Worm (Caenorhabditis elegans) whole organism, late embryonic: ENCODE results near the gene C38H2.3.

Source experiments
- C08G9.2 ChIP-seq: sonication (generic microtip); optimal IDR thresholded peaks from 2 replicates; lab custom pipeline; 2016; ENCODE audit warnings: mild to moderate bottlenecking, missing genetic modification characterization, moderate library complexity, missing compliant biosample characterization
- K09A11.1 ChIP-seq: sonication (generic microtip); optimal IDR thresholded peaks from 2 replicates; lab custom pipeline; 2017; ENCODE audit warnings: antibody characterized with exemption, mild to moderate bottlenecking, missing genetic modification characterization, missing compliant biosample characterization; ENCODE audit not compliant: insufficient read depth
- ceh-18 ChIP-seq: sonication (generic microtip); optimal IDR thresholded peaks from 2 replicates; lab custom pipeline; 2016; ENCODE audit warnings: missing genetic modification characterization, missing compliant biosample characterization
- ceh-2 ChIP-seq: sonication (generic microtip); optimal IDR thresholded peaks from 2 replicates; lab custom pipeline; 2016; ENCODE audit warnings: missing genotype, missing genetic modification characterization, missing compliant biosample characterization
- ceh-22 ChIP-seq: sonication (generic microtip); optimal IDR thresholded peaks from 2 replicates; lab custom pipeline; 2017; ENCODE audit warnings: missing biosample characterization, missing genetic modification characterization
- ceh-30 ChIP-seq: fragments of 150-350 bp; optimal IDR thresholded peaks from 2 replicates; lab custom pipeline; 2014; ENCODE audit warnings: missing biosample characterization, missing genetic modification characterization
- ceh-31 ChIP-seq: sonication (generic microtip); optimal IDR thresholded peaks from 2 replicates; lab custom pipeline; 2016; ENCODE audit warnings: missing genetic modification characterization, missing compliant biosample characterization
- ceh-34 ChIP-seq: sonication (generic microtip); optimal IDR thresholded peaks from 2 replicates; lab custom pipeline; 2016; ENCODE audit warnings: mild to moderate bottlenecking, missing genetic modification characterization, missing compliant biosample characterization
- ceh-45 ChIP-seq: fragments of 200-800 bp; sonication (Bioruptor generic); IDR thresholded peaks from 2 replicates; pipeline ENCODE4 v1.3.6; 2022; ENCODE audit warnings: missing genetic modification reagents, missing genetic modification characterization, missing compliant biosample characterization
- ceh-6 ChIP-seq: fragments of 200-800 bp; sonication (Bioruptor generic); optimal IDR thresholded peaks from 2 replicates; lab custom pipeline; 2018; ENCODE audit warnings: mild to moderate bottlenecking, missing genetic modification characterization, missing compliant biosample characterization
- ceh-9 ChIP-seq: sonication (generic microtip); optimal IDR thresholded peaks from 2 replicates; lab custom pipeline; 2016; ENCODE audit warnings: mild to moderate bottlenecking, missing genetic modification characterization, inconsistent platforms, missing compliant biosample characterization
- dmd-4 ChIP-seq: sonication (generic microtip); optimal IDR thresholded peaks from 2 replicates; lab custom pipeline; 2016; ENCODE audit warnings: borderline replicate concordance, missing genetic modification characterization, missing compliant biosample characterization
- dve-1 ChIP-seq: sonication (generic microtip); optimal IDR thresholded peaks from 2 replicates; lab custom pipeline; 2017; ENCODE audit warnings: antibody characterized with exemption, mild to moderate bottlenecking, missing genetic modification characterization, missing compliant biosample characterization
- elt-2 ChIP-seq: sonication (generic microtip); optimal IDR thresholded peaks from 2 replicates; lab custom pipeline; 2016; ENCODE audit warnings: missing genetic modification reagents, missing genetic modification characterization, missing compliant biosample characterization
- elt-4 ChIP-seq: sonication (generic microtip); optimal IDR thresholded peaks from 2 replicates; lab custom pipeline; 2016; ENCODE audit warnings: missing genetic modification characterization, missing compliant biosample characterization
- ets-4 ChIP-seq: sonication (generic microtip); optimal IDR thresholded peaks from 2 replicates; lab custom pipeline; 2016; ENCODE audit warnings: missing genetic modification characterization, missing compliant biosample characterization
- eyg-1 ChIP-seq: sonication (generic microtip); optimal IDR thresholded peaks from 2 replicates; lab custom pipeline; 2016; ENCODE audit warnings: missing genotype, missing genetic modification characterization, missing compliant biosample characterization
- hlh-13 ChIP-seq: fragments of 200-800 bp; sonication (Bioruptor generic); optimal IDR thresholded peaks from 2 replicates; lab custom pipeline; 2018; ENCODE audit warnings: mild to moderate bottlenecking, missing genetic modification characterization, missing compliant biosample characterization
- hlh-30 ChIP-seq: sonication (generic microtip); optimal IDR thresholded peaks from 2 replicates; lab custom pipeline; 2017; ENCODE audit warnings: antibody characterized with exemption, missing genetic modification characterization, missing compliant biosample characterization; ENCODE audit not compliant: insufficient read depth
- hlh-8 ChIP-seq: sonication (generic microtip); optimal IDR thresholded peaks from 2 replicates; lab custom pipeline; 2016; ENCODE audit warnings: missing genotype, missing genetic modification characterization, missing compliant biosample characterization
- lim-6 ChIP-seq: sonication (generic microtip); optimal IDR thresholded peaks from 2 replicates; lab custom pipeline; 2016; ENCODE audit warnings: missing genetic modification characterization, missing compliant biosample characterization
- mec-3 ChIP-seq: sonication (generic microtip); optimal IDR thresholded peaks from 2 replicates; lab custom pipeline; 2016; ENCODE audit warnings: borderline replicate concordance, missing genetic modification characterization, missing compliant biosample characterization
- nhr-232 ChIP-seq: sonication (generic microtip); optimal IDR thresholded peaks from 2 replicates; lab custom pipeline; 2016; ENCODE audit warnings: missing genetic modification characterization, missing compliant biosample characterization
- npax-4 ChIP-seq: sonication (generic microtip); optimal IDR thresholded peaks from 2 replicates; lab custom pipeline; 2016; ENCODE audit warnings: missing genetic modification characterization, missing compliant biosample characterization
- pag-3 ChIP-seq: sonication (generic microtip); optimal IDR thresholded peaks from 2 replicates; lab custom pipeline; 2016; ENCODE audit warnings: missing compliant biosample characterization, missing genetic modification characterization, borderline replicate concordance
- pqm-1 ChIP-seq: sonication (generic microtip); optimal IDR thresholded peaks from 2 replicates; lab custom pipeline; 2016; ENCODE audit warnings: missing genetic modification characterization, missing compliant biosample characterization
- ref-2 ChIP-seq: sonication (generic microtip); optimal IDR thresholded peaks from 2 replicates; lab custom pipeline; 2016; ENCODE audit warnings: missing genetic modification characterization, missing compliant biosample characterization
- tbx-2 ChIP-seq: sonication (generic microtip); optimal IDR thresholded peaks from 2 replicates; lab custom pipeline; 2016; ENCODE audit warnings: missing genetic modification characterization, missing compliant biosample characterization
- unc-3 ChIP-seq, 2 experiments: fragments of 200-800 bp in 1 of 2; sonication (Bioruptor generic) in 1 of 2; sonication (generic microtip) in 1 of 2; conservative IDR thresholded peaks in 1 of 2; optimal IDR thresholded peaks in 1 of 2; 2 replicates each; pipeline versions ENCODE4 v1.3.6 to Lab custom; 2016 to 2022; ENCODE audit warnings: missing compliant biosample characterization in 2 of 2, missing genetic modification characterization in 2 of 2, missing genetic modification reagents in 1 of 2
- unc-42 ChIP-seq: sonication (generic microtip); optimal IDR thresholded peaks from 2 replicates; lab custom pipeline; 2016; ENCODE audit warnings: missing genotype, missing genetic modification characterization, missing compliant biosample characterization
- unc-55 ChIP-seq: sonication (generic microtip); optimal IDR thresholded peaks from 2 replicates; lab custom pipeline; 2017; ENCODE audit warnings: missing biosample characterization, missing genetic modification reagents, missing genetic modification characterization
- zip-5 ChIP-seq: sonication (generic microtip); optimal IDR thresholded peaks from 2 replicates; lab custom pipeline; 2016; ENCODE audit warnings: missing genetic modification characterization, missing compliant biosample characterization
- ztf-16 ChIP-seq: sonication (generic microtip); optimal IDR thresholded peaks from 2 replicates; lab custom pipeline; 2017; ENCODE audit warnings: missing genetic modification characterization, missing compliant biosample characterization

The C38H2.3 gene

ce11 chrIII:10364656-10365055 is 21.7 kb downstream of the C38H2.3 start, which contains the start of gene tbc-8:
Gene tbc-8, plus strand, starts transcription at chrIII:10364956.
- TF ChIP-seq ceh-45 (GFP tag; lab: Robert Waterston, UW) (no peak), dmd-4 (tag; lab: Kevin White, UChicago) (no peak), hlh-13 (GFP tag; lab: Kevin White, UChicago) (no peak), hlh-8 (tag; lab: Kevin White, UChicago) (no peak), unc-3 (GFP tag; conservative IDR thresholded peaks at IDR 0.05; lab: Robert Waterston, UW) (no peak), unc-3 (tag; optimal IDR thresholded peaks at IDR 0.05; lab: Kevin White, UChicago) (no peak), C08G9.2 (tag; lab: Kevin White, UChicago) (no peak), ets-4 (tag; lab: Kevin White, UChicago) (no peak), ceh-2 (tag; lab: Kevin White, UChicago) (no peak), ceh-6 (GFP tag; lab: Kevin White, UChicago) (no peak), elt-2 (no peak), lim-6 (no peak), hlh-30 (tag; lab: Kevin White, UChicago) (no peak), ceh-31 (tag; lab: Kevin White, UChicago) (no peak), elt-4 (tag; lab: Kevin White, UChicago) (no peak), eyg-1 (tag; lab: Kevin White, UChicago) (no peak), pqm-1 (tag; lab: Kevin White, UChicago) (no peak)
- TF ChIP-seq, all 69 proteins: peak for 0

DNA sequence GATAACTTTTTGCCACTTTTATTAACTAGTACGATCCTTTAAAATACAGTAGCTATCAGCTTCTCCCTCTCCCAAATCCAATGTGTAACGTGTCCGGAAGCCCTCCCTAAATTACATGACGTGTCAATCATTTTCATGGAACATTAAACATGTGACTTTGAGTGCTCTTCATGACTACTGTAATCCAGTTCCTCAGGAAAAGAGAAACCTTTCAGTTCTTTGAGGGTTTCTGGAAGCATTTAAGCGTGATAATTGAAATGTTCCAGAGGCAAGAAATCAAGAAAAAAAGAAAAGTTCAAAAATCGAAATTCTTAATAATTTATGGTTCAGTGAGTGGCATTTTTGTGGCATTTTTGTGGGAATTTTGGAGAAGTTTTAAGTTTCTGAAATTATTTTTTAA is 23.5 kb downstream of the C38H2.3 start:
- no peak for TF ChIP-seq ceh-34 (tag; lab: Kevin White, UChicago)
- no peak for TF ChIP-seq ceh-9 (tag; lab: Kevin White, UChicago)
- TF ChIP-seq tbx-2, result no peak
- no peak for TF ChIP-seq ref-2 (tag; lab: Kevin White, UChicago)
- TF ChIP-seq unc-55 (GFP tag; lab: Kevin White, UChicago), result no peak
- no peak for TF ChIP-seq ceh-30 (tag; lab: Kevin White, UChicago)
- TF ChIP-seq ceh-18 (tag; lab: Kevin White, UChicago), result no peak
- TF ChIP-seq pag-3, result no peak
- TF ChIP-seq ztf-16 (tag; lab: Kevin White, UChicago), result no peak
- no peak for TF ChIP-seq K09A11.1 (tag; lab: Kevin White, UChicago)
- no peak for TF ChIP-seq nhr-232 (tag; lab: Kevin White, UChicago)
- TF ChIP-seq mec-3 (tag; lab: Kevin White, UChicago), result no peak
- TF ChIP-seq ceh-22, result no peak

- no peak for TF ChIP-seq C08G9.2 (tag; lab: Kevin White, UChicago)
Observed at ce11 chrIII:10361456-10361855, 24.9 kb downstream of the C38H2.3 start.

DNA sequence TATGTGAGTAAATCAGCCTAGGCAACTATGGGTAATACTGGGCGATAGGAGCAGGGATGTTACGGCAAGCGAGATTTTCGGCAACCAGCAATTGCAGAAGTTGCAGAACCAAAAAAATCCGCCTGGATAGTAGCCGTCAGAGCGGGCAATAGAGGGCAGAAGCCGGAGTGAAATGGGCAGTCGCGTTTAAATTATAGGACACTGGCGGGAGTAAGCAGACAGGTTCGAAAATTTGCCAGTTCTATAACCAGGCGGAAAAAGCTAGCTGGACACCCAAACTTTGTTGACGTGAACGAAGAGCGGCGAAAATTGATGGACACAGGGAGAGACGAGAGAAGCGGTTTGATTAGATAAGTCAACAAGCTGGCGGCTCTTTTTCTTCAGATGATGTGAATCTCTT is 26.5 kb downstream of the C38H2.3 start:
- no peak for TF ChIP-seq npax-4 (tag; lab: Kevin White, UChicago)
- no peak for TF ChIP-seq C08G9.2 (tag; lab: Kevin White, UChicago)
- TF ChIP-seq dve-1 (tag; lab: Kevin White, UChicago), result no peak

DNA sequence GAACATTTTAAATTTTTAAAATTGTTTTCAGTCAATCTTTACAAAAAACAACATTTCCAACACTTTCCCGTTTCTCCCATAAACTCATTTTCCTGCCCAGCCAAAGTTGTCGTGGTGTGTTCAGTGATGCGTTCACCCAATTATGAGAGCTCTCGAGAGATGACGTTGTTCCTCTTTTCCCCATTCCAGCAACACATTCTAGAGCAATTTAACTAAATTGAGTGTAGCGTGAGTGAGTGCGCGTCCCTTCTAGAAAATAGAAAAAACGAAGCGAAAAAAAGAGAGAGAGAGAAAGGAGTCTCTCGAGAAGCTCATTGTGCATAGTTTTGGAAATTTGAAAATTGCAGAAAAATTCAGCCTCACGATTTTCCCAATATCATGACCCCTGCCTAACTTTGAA is 27.6 kb downstream of the C38H2.3 start:
- TF ChIP-seq ceh-22 (no peak), C08G9.2 (tag; lab: Kevin White, UChicago) (no peak), zip-5 (tag; lab: Kevin White, UChicago) (no peak), unc-42 (tag; lab: Kevin White, UChicago) (peak; percentile 21)
